Fruit fly (Drosophila melanogaster) whole organism, embryonic: ENCODE measurements around the gene Pex10.

Experiments
- CG13775 ChIP-seq: fragments of 200-800 bp; sonication (Bioruptor generic); optimal IDR thresholded peaks from 3 replicates; lab custom pipeline; 2017; ENCODE audit warnings: missing biosample characterization, mild to moderate bottlenecking, missing genetic modification characterization
- CG9727 ChIP-seq: fragments of 200-800 bp; sonication (Bioruptor generic); optimal IDR thresholded peaks from 3 replicates; lab custom pipeline; 2017; ENCODE audit warnings: missing biosample characterization, mild to moderate bottlenecking, missing genetic modification characterization
- Lhr ChIP-seq: fragments of 200-800 bp; sonication (Bioruptor generic); optimal IDR thresholded peaks from 3 replicates; lab custom pipeline; 2017; ENCODE audit warnings: mild to moderate bottlenecking, missing biosample characterization, missing genetic modification reagents, missing genetic modification characterization
- hkb ChIP-seq, 2 experiments: fragments of 200-800 bp in 1 of 2; fragments of >200 bp in 1 of 2; sonication (Bioruptor generic) in 1 of 2; IDR thresholded peaks in 1 of 2; optimal IDR thresholded peaks in 1 of 2; 2 replicates each; pipeline versions ENCODE4 v1.3.6 to Lab custom; 2017 to 2022; ENCODE audit warnings: missing biosample characterization in 1 of 2, missing genetic modification characterization in 1 of 2

Gene Pex10

dm6 chr3L:1602833-1603128 lies 44.8 kb downstream of the Pex10 start, which contains the start of the genes CG18170 and CG33791 (continued):
- peak; percentile 19 for TF ChIP-seq CG9727 (GFP tag; lab: Kevin White, UChicago)
- TF ChIP-seq Lhr (GFP tag; lab: Kevin White, UChicago) = no peak
- peak; percentile 11 for TF ChIP-seq CG13775 (GFP tag; lab: Kevin White, UChicago)
- peak; percentile 8 for TF ChIP-seq hkb (optimal IDR thresholded peaks at IDR 0.05; lab: Kevin White, UChicago)
- TF ChIP-seq hkb (GFP tag; IDR thresholded peaks at IDR 0.05; lab: Robert Waterston, UW) = no peak
